Worm (Caenorhabditis elegans): ENCODE data around the gene txt-9.

Gene txt-9

DNA sequence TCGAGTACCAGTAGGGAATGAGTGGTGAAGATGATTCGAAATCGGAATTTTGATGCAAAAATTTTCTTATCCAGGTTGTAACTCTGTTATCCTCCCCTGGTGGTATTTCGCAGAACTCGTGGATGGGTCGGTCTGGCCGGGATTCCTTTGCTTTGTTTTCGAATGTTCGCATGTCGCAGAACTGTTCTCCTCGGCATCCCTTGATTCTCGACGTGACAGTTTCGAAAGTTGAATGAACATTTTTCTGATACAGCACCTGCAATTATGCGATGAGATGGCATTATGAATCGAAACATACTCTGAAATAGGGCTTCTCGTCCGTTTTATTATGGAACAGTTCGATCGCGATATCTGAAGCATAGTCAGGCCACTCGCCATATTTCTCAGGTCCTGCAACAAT is 29.3 kb upstream of the txt-9 start:
- TF ChIP-seq mab-5 (tag; optimal IDR thresholded peaks at IDR 0.05), result no peak
- TF ChIP-seq flh-1 (GFP tag; optimal IDR thresholded peaks at IDR 0.05), result no peak
- TF ChIP-seq lin-32 (GFP tag; optimal IDR thresholded peaks at IDR 0.05), result no peak
- TF ChIP-seq sptf-1 (tag; optimal IDR thresholded peaks at IDR 0.05), result no peak
- TF ChIP-seq lin-13 (tag; optimal IDR thresholded peaks at IDR 0.05), result no peak
- no peak for TF ChIP-seq nhr-12 (tag; optimal IDR thresholded peaks at IDR 0.05)
- TF ChIP-seq ceh-39 (tag; optimal IDR thresholded peaks at IDR 0.05), result no peak
- TF ChIP-seq mep-1 (tag; optimal IDR thresholded peaks at IDR 0.05), result no peak
- no peak for TF ChIP-seq ceh-83 (GFP tag; optimal IDR thresholded peaks at IDR 0.05)
- TF ChIP-seq ztf-11 (tag; optimal IDR thresholded peaks at IDR 0.05), result no peak
- TF ChIP-seq bed-3 (GFP tag; optimal IDR thresholded peaks at IDR 0.05), result no peak
- TF ChIP-seq unc-120 (tag; optimal IDR thresholded peaks at IDR 0.05; ENCODE audit: poor library complexity, severe bottlenecking), result no peak

DNA sequence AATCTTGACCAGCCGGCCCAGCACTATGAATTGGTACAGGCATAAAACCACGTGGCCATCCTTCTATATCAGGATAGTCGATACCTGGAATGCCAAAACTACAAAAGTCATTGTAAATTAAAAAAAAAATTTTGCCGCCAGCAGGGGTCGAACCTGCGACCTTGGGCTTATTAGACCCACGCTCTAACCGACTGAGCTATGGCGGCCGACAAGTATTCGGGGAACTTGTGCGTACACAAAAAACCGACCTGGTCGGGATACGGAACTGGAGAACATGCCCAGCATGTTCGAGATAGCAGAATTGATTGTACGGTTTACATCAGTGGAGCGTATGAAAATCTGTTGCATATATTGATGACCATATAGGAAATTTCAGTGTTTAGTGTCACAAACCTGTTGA is 28.3 kb upstream of the txt-9 start:
- TF ChIP-seq nhr-2 (tag; optimal IDR thresholded peaks at IDR 0.05), result no peak
- TF ChIP-seq ceh-83 (GFP tag; optimal IDR thresholded peaks at IDR 0.05), result peak; percentile 73
- TF ChIP-seq bed-3 (GFP tag; optimal IDR thresholded peaks at IDR 0.05), result peak; percentile 1
- peak; percentile 55 for TF ChIP-seq M03D4.4 (tag; optimal IDR thresholded peaks at IDR 0.05)
- no peak for TF ChIP-seq mep-1 (tag; optimal IDR thresholded peaks at IDR 0.05)
- no peak for TF ChIP-seq mab-5 (tag; optimal IDR thresholded peaks at IDR 0.05)
- TF ChIP-seq mls-2 (tag; optimal IDR thresholded peaks at IDR 0.05), result peak; percentile 47
- TF ChIP-seq ham-2 (GFP tag; optimal IDR thresholded peaks at IDR 0.05), result peak; percentile 17
- TF ChIP-seq tbx-8 (GFP tag; optimal IDR thresholded peaks at IDR 0.05), result peak; percentile 35
- no peak for TF ChIP-seq lin-32 (GFP tag; optimal IDR thresholded peaks at IDR 0.05)
- TF ChIP-seq lin-13 (tag; optimal IDR thresholded peaks at IDR 0.05), result no peak
- TF ChIP-seq unc-120 (tag; optimal IDR thresholded peaks at IDR 0.05; ENCODE audit: poor library complexity, severe bottlenecking), result no peak
- TF ChIP-seq sptf-1 (tag; optimal IDR thresholded peaks at IDR 0.05), result peak; percentile 60
- TF ChIP-seq zip-8 (tag; optimal IDR thresholded peaks at IDR 0.05), result no peak
- no peak for TF ChIP-seq hlh-1 (tag; optimal IDR thresholded peaks at IDR 0.05)
- no peak for TF ChIP-seq lsy-2 (tag; optimal IDR thresholded peaks at IDR 0.05)
- TF ChIP-seq unc-62 (GFP tag; optimal IDR thresholded peaks at IDR 0.05), result no peak
- peak; percentile 41 for TF ChIP-seq sem-2 (GFP tag; optimal IDR thresholded peaks at IDR 0.05)
- TF ChIP-seq drap-1 (GFP tag; optimal IDR thresholded peaks at IDR 0.05), result peak; percentile 44

DNA sequence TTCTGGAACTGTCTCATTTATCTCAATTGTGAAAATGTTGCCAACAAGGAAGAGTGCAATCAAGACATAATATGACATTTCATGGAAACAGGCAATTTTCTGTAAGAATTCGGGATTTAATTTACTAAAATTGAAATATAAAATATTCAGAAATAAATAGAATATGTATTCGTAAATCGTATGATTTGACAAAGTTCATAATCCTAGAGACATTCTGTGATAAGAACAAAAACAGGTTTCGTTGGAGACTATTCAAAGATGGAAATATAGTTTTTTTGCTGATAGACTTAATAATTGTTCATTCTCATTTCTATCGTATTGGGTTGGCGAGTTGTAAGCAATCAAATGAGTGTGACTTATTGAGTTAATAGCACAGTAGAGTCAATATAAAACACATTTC is 27.5 kb upstream of the txt-9 start, which contains the start of gene C27A2.12:
Gene C27A2.12 (minus strand): TSS at position 101 of the 400 bp plus-strand sequence.
- TF ChIP-seq ham-2 (GFP tag; optimal IDR thresholded peaks at IDR 0.05), result no peak
- no peak for TF ChIP-seq sem-2 (GFP tag; optimal IDR thresholded peaks at IDR 0.05)
- no peak for TF ChIP-seq sptf-1 (tag; optimal IDR thresholded peaks at IDR 0.05)
- no peak for TF ChIP-seq zip-8 (tag; optimal IDR thresholded peaks at IDR 0.05)
- TF ChIP-seq lin-13 (tag; optimal IDR thresholded peaks at IDR 0.05), result no peak
- TF ChIP-seq blmp-1 (tag; optimal IDR thresholded peaks at IDR 0.05), result no peak
- no peak for TF ChIP-seq pha-4 (tag; optimal IDR thresholded peaks at IDR 0.05)
- no peak for TF ChIP-seq nhr-12 (tag; optimal IDR thresholded peaks at IDR 0.05)
- TF ChIP-seq nhr-76 (tag; optimal IDR thresholded peaks at IDR 0.05), result no peak
- no peak for TF ChIP-seq lin-32 (GFP tag; optimal IDR thresholded peaks at IDR 0.05)
- TF ChIP-seq elt-1 (tag; optimal IDR thresholded peaks at IDR 0.05; ENCODE audit: borderline replicate concordance, insufficient read depth), result no peak
- TF ChIP-seq snpc-4 (tag; optimal IDR thresholded peaks at IDR 0.05), result no peak
- no peak for TF ChIP-seq drap-1 (GFP tag; optimal IDR thresholded peaks at IDR 0.05)

DNA sequence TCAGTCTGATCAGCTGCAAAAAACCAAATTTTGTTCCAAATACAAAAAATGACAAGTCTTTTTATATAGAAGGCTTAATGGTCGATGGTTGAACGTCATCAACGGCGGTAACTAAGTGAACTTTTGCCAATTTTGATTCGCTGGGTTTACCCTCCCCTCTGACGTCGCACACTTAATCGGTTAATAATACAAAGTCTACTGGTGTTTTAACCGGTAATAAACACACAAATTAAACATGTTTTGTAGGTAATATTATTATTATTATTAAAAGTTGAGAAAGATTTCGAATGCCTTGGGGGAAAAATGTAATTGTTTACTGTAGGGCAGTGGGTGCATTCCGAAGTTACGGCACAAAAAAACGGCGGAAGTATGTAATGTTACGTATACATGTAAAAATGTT is 24.9 kb upstream of the txt-9 start, which contains the start of gene pho-12:
Gene pho-12 (minus strand): TSS at position 101 of the 400 bp plus-strand sequence.
- TF ChIP-seq flh-1 (GFP tag; optimal IDR thresholded peaks at IDR 0.05) (no peak), unc-62 (GFP tag; optimal IDR thresholded peaks at IDR 0.05) (no peak), hlh-1 (tag; optimal IDR thresholded peaks at IDR 0.05) (no peak), elt-3 (tag; optimal IDR thresholded peaks at IDR 0.05) (no peak), lsy-2 (tag; optimal IDR thresholded peaks at IDR 0.05) (no peak), lin-32 (GFP tag; optimal IDR thresholded peaks at IDR 0.05) (no peak), mep-1 (tag; optimal IDR thresholded peaks at IDR 0.05) (no peak), tbx-8 (GFP tag; optimal IDR thresholded peaks at IDR 0.05) (no peak)

DNA sequence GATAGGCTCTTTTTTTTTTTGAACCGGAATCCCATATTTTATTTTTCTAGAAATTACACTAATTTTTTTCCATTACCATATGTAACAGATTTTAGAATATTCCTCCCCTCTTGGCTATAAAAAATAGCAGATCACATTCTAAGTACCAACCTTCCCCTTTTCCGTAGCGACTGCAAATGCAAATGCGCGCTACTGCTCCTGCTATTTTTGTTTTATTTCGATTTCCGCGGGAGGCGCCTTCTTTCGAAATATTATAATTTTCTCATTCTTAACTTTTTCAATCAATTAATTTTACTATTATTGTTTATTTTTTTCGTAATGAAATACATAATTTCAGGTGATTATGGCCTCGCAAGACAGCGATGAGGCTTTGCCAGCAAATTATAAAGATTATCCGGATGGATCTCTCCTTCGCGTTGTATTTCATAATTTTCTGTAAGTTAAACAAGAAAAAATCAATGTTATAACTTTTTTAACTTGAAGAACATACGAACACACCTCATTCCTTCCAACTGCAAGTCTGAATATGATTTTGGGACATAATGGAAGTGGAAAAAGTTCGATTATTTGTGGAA is 23.7 kb upstream of the txt-9 start, which contains the start of gene smc-5:
Gene smc-5 (plus strand): TSS at position 332 of the 575 bp plus-strand sequence.
- no peak for TF ChIP-seq elt-1 (tag; optimal IDR thresholded peaks at IDR 0.05; ENCODE audit: borderline replicate concordance, insufficient read depth)
- peak; percentile 8 for TF ChIP-seq pha-4 (tag; optimal IDR thresholded peaks at IDR 0.05)
- TF ChIP-seq bed-3 (GFP tag; optimal IDR thresholded peaks at IDR 0.05), result no peak
- peak; percentile 85 for TF ChIP-seq lsy-2 (tag; optimal IDR thresholded peaks at IDR 0.05)
- TF ChIP-seq ces-1 (GFP tag; optimal IDR thresholded peaks at IDR 0.05), result peak; percentile 56
- TF ChIP-seq tbx-8 (GFP tag; optimal IDR thresholded peaks at IDR 0.05), result no peak
- no peak for TF ChIP-seq flh-1 (GFP tag; optimal IDR thresholded peaks at IDR 0.05)
- TF ChIP-seq blmp-1 (tag; optimal IDR thresholded peaks at IDR 0.05), result no peak
- peak; percentile 56 for TF ChIP-seq nhr-237 (tag; optimal IDR thresholded peaks at IDR 0.05)
- no peak for TF ChIP-seq ham-2 (GFP tag; optimal IDR thresholded peaks at IDR 0.05)
- TF ChIP-seq mab-5 (tag; optimal IDR thresholded peaks at IDR 0.05), result no peak
- peak; percentile 26 for TF ChIP-seq unc-120 (tag; optimal IDR thresholded peaks at IDR 0.05; ENCODE audit: poor library complexity, severe bottlenecking)
- TF ChIP-seq mls-2 (tag; optimal IDR thresholded peaks at IDR 0.05), result no peak
- TF ChIP-seq M03D4.4 (tag; optimal IDR thresholded peaks at IDR 0.05), result no peak
- no peak for TF ChIP-seq nhr-12 (tag; optimal IDR thresholded peaks at IDR 0.05)
- no peak for TF ChIP-seq nhr-28 (tag; optimal IDR thresholded peaks at IDR 0.05)
- TF ChIP-seq nhr-2 (tag; optimal IDR thresholded peaks at IDR 0.05), result no peak
- peak; percentile 86 for TF ChIP-seq mep-1 (tag; optimal IDR thresholded peaks at IDR 0.05)
- TF ChIP-seq hlh-1 (tag; optimal IDR thresholded peaks at IDR 0.05), result peak; percentile 57
- TF ChIP-seq elt-3 (tag; optimal IDR thresholded peaks at IDR 0.05), result no peak
- no peak for TF ChIP-seq ceh-43 (GFP tag; optimal IDR thresholded peaks at IDR 0.05)
- TF ChIP-seq ceh-39 (tag; optimal IDR thresholded peaks at IDR 0.05), result peak; percentile 42
- TF ChIP-seq ztf-11 (tag; optimal IDR thresholded peaks at IDR 0.05), result no peak
- TF ChIP-seq zip-8 (tag; optimal IDR thresholded peaks at IDR 0.05), result no peak

Measured in whole organism, mixed stage, embryonic.